Fruit fly (Drosophila melanogaster) ovary, adult (tissue): ENCODE data around the gene mh.

Experiments used
- CG17801 ChIP-seq: fragments of 200-800 bp; optimal IDR thresholded peaks from 2 replicates; lab custom pipeline; 2019; ENCODE audit warnings: missing biosample characterization, mild to moderate bottlenecking, missing genetic modification characterization, moderate library complexity; ENCODE audit not compliant: partially characterized antibody

The mh gene

dm6 chrX:15441245-15441644 is 34.0 kb downstream of the mh start, which contains the start of gene Cngl:
Gene Cngl, minus strand, starts transcription at chrX:15441252.
- no peak for TF ChIP-seq CG17801 (GFP tag; lab: Kevin White, UChicago)
